Worm (Caenorhabditis elegans) whole organism, L4/young adult: ENCODE data around the gene T23F4.2.

Source experiments
- W03F9.2 ChIP-seq: fragments of 150-350 bp; optimal IDR thresholded peaks from 2 replicates; lab custom pipeline; 2014; ENCODE audit warnings: missing biosample characterization, missing genetic modification characterization
- dao-5 ChIP-seq: sonication (generic microtip); optimal IDR thresholded peaks from 2 replicates; lab custom pipeline; 2016; ENCODE audit warnings: missing genotype, missing genetic modification characterization, moderate library complexity, missing compliant biosample characterization
- him-1 ChIP-seq: sonication (generic microtip); optimal IDR thresholded peaks from 2 replicates; lab custom pipeline; 2016; ENCODE audit warnings: missing genotype, missing genetic modification reagents, missing genetic modification characterization, missing compliant biosample characterization

Gene T23F4.2

DNA sequence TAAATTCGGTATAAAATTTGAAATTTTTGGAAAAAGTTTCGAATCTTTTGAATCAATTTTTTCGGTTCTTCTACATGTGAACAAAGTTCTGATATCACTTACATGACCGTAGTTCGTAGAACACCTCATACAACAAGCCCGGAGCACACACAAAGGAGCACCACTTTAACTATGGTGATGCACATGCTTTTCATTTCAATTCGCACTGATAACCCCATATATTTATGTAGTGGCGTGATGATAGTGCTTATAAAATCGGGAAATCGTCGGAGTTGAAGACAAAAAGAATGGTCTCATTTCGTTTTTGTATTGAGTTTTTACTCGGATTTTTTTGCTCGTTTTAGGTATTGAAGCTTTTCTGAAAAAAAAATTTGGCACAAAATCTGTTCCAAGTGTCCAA lies 22.7 kb upstream of the T23F4.2 start, which contains the start of gene W09B6.4:
Gene W09B6.4, minus strand, starts transcription at position 151 of the 400 bp plus-strand sequence.
- no peak for TF ChIP-seq him-1 (tag; lab: Kevin White, UChicago)

DNA sequence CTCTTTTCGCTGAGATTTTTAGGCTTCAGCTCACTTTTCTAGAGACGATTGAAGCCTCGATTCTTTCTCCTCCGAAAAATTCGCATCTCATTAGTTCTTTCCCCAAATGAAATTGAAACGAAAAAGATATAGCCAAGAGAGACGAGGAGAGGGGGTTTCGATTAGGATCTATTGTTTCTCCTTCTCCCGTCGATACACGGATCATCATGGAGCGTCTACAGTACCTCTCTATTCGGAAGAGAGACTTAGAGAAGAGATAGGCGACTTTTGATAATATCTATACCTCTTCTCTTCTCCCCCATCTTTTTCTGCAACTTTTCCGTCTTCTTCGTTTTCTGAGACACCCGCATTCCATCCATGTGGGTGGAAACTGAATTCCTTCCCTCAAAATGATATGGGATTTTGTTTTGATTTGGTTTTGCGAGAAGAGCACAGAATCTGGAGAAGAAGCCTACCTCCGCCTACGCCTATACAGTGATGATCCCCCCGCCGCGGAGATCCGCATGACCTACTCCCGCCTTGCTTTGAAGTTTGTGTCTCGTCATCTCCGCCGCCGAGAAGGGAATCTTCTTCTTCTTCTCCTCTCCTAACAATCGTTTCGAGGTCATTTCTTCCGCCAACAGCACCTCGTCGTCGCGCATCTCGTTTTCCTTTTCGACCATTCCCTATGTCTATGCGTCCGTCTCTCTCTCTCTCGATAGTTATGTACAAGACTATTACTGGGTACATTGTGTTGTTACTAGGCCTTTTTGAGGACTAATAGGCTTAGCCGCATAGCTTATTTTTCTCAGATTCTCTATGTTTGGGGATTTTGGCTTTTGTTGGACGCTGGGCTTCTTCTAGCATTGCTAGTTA lies 21.4 kb upstream of the T23F4.2 start:
- TF ChIP-seq dao-5 (tag; lab: Kevin White, UChicago), result no peak
- no peak for TF ChIP-seq him-1 (tag; lab: Kevin White, UChicago)
- no peak for TF ChIP-seq W03F9.2 (tag; lab: Kevin White, UChicago)

DNA sequence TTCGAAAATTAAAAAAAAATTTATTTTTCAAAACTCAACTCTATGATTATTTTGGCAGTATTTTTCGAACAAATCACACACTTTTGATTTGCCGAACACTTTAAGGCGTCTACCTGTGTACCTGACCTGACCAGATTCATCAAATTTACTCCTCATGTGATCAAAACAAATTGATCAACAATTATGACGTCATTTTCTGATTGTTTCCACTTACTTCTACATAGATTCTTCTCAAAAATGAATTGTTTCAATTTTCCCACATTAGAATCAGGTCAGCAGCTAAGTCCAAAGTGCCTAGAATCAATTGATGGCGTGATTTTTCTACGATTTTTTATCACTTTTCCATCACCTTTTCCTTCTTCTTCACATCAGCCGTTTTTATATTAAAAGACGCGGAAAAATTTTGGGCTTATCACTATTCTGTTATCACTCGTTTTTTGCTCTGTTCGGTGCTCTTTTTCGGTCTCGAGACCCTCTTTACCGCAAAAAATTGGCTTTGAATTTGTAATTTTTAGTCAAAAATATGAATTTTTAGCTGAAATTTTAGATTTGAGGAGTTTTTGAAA lies 20.1 kb upstream of the T23F4.2 start:
- TF ChIP-seq W03F9.2 (tag; lab: Kevin White, UChicago), result no peak
- no peak for TF ChIP-seq dao-5 (tag; lab: Kevin White, UChicago)
- TF ChIP-seq him-1 (tag; lab: Kevin White, UChicago), result no peak

DNA sequence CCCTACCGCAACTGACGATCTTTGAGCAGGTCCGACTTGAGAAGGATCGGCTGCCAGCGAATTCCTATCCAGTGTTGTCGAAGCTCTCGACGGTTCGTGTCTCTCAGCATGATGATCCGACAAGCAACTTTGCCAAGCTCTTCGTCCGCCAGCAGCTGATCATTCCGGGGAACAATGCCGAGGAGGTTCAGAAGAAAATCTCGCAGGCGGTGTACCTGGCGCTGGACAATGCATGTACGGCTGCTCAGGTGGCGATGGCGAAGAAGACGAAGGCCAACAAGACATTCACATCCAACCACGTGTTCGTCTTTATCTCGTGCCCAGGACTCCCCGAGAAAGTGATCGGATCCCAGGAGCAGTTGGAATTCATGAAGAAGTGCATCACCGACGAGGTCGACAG lies 14.0 kb upstream of the T23F4.2 start:
- TF ChIP-seq dao-5 (tag; lab: Kevin White, UChicago) (no peak), him-1 (tag; lab: Kevin White, UChicago) (no peak), W03F9.2 (tag; lab: Kevin White, UChicago) (no peak)

DNA sequence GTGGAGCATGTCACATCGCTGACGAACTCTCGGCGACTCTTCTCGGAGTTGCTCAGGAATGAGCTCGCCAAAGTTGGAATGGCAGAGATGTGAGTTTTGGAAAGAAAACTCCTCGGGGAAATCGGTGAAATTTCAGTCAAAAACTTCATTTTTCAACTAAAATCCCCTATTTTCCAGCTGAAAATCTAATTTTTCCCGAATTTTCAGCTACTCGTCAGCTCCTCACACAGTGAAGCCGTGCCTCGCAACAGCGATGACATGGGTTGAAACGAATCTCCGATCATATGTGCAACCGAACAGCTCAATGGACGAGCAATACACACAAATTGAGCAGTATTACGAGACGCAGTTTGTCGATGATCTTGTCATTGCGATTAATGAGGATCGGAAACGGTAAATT lies 11.6 kb upstream of the T23F4.2 start:
- no peak for TF ChIP-seq dao-5 (tag; lab: Kevin White, UChicago)
- TF ChIP-seq W03F9.2 (tag; lab: Kevin White, UChicago), result no peak
- no peak for TF ChIP-seq him-1 (tag; lab: Kevin White, UChicago)

DNA sequence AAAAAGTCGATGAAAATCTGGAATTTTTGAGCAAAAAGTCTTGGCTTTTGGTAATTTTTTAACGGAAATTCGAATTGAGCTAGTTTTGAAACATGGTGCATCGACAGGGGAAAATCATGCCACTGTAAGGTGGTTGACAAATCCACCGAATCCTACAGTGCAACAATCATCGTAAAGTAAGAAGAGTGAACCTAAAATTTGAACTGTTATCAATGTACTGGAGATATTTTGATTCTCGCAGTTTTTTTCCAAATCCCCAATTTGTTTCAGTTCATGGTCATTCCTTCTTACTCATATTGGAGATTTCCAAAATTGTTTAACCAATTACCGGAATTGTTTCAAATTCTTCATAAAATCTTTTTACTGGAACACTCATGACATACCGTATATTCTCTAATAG lies 10.6 kb upstream of the T23F4.2 start:
- TF ChIP-seq dao-5 (tag; lab: Kevin White, UChicago) (no peak), him-1 (tag; lab: Kevin White, UChicago) (no peak), W03F9.2 (tag; lab: Kevin White, UChicago) (no peak)

DNA sequence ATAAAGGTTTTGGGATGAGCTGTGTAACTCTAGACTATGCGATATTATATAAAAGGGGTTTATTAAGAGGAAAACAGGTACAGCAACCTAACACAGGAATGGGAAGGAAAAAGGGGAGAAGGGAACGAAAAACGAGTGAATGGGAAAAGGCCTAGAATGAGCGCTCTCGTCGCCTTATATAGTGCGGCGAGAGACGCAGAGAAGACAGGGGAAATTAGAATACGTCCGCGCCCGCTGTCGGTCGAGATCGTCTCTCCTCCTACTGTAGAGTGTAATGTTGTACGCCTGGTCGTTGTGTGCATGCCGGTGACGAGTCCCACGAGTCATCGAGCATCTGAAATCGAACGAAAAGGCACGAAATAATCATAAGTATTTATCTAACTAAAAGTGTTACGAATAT lies 10.1 kb upstream of the T23F4.2 start:
- TF ChIP-seq dao-5 (tag; lab: Kevin White, UChicago), result no peak
- TF ChIP-seq him-1 (tag; lab: Kevin White, UChicago), result no peak
- TF ChIP-seq W03F9.2 (tag; lab: Kevin White, UChicago), result no peak

DNA sequence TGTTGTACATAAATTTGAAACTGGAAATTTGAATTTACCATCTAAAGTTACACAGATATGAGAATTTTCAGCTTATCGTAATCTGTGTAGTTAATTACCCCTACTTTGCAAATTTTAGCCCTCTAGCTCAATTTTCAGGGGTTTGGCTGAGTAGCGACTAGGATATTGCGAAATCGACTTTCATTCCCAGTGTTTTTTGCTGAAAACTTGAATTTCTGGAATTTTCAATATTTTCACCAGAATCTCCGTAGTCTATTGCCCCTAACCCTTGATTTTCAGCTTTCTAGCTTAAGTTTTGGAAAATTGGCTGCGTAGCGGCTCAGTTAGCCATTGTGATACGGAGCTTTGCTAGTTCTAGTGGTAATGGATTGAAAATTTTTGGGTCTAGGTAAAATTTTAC lies 6.2 kb upstream of the T23F4.2 start:
- TF ChIP-seq dao-5 (tag; lab: Kevin White, UChicago) (no peak), him-1 (tag; lab: Kevin White, UChicago) (no peak), W03F9.2 (tag; lab: Kevin White, UChicago) (no peak)

DNA sequence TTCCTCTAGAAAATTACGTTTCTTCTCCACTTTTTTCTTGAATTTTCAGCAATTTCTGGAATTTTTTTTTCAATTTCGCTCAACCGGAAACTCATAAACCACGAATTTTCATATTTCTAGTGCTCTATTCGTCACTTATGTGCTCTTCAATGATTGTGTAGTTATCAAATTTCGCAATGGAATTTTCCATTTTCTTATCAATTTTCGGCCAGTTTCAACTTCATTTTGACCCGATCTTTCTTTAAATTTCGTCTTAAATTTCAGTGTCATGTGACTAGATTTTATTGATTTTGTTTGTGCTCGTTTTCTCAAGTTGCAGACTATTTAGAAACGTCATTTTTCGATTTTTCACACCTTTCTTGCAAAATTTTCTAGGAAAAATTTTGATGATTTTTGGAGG lies 3.7 kb upstream of the T23F4.2 start:
- no peak for TF ChIP-seq dao-5 (tag; lab: Kevin White, UChicago)
- TF ChIP-seq him-1 (tag; lab: Kevin White, UChicago), result no peak
- no peak for TF ChIP-seq W03F9.2 (tag; lab: Kevin White, UChicago)

DNA sequence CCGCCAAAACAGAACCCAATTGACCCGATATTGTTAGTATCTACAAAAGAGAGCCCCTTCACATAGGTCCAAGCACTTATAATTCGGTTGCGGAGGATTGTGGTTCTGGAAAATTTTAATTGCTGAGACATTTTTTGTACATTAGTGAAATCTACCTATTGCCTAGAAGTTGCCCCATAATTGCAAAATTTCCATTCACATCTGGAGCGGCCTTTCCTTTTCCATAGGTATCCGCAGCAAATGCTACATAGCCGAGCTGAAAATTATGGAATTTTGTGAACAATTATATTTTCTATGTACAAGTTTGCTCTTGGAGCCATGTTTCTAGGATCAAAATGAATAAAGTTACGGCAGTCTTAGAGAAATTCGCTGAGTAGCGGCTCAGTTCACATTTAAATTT lies 7.5 kb downstream of the T23F4.2 start:
- TF ChIP-seq dao-5 (tag; lab: Kevin White, UChicago) (no peak), him-1 (tag; lab: Kevin White, UChicago) (no peak), W03F9.2 (tag; lab: Kevin White, UChicago) (no peak)

DNA sequence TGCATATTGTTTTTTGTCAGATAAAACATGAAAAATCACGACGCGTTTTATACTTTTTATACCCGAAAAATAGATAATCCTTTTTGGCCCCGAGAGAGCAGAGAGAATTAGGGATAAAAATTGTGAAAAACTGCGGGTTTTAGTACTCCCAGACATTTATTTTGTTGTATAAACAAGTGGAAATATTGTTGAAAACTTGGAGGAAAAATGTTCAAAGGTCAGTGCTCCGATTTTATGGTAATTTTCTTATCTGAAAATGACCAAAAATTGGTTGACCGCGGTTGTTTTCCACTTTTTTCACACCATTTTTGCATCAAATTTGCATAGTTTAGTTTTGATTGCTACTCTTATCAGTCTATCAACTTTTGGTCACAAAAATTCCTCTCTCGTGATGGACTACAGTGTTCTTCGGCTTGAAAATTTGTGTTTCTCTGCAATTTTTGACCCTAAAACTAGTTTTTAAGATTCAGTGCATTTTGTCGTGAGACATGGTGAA lies 8.8 kb downstream of the T23F4.2 start, which contains the start of gene dlhd-1:
Gene dlhd-1, minus strand, starts transcription at position 51 of the 496 bp plus-strand sequence.
- TF ChIP-seq dao-5 (tag; lab: Kevin White, UChicago) (no peak), him-1 (tag; lab: Kevin White, UChicago) (no peak), W03F9.2 (tag; lab: Kevin White, UChicago) (no peak)

DNA sequence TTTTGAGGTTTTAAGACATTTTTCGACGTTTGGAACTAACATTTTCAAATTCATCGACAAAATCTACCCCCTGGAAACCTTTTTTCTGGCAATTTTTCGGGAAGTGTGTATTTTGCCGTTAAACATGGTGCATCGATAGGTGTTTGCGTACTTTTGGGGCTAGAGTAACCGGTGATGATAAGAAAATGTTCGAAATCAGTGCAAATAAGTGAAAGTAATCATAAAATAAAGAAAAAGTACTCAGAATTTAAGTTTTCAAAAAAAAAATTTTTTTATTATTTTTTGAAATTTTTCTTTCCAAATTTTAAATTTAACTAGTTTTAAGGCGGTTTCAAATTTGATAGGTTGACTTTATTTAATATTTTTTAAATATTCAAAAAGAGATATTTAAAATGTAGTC lies 15.8 kb downstream of the T23F4.2 start, which contains the start of gene nas-27:
Gene nas-27, minus strand, starts transcription at position 101 of the 400 bp plus-strand sequence.
- TF ChIP-seq W03F9.2 (tag; lab: Kevin White, UChicago) (no peak), dao-5 (tag; lab: Kevin White, UChicago) (no peak), him-1 (tag; lab: Kevin White, UChicago) (no peak)

DNA sequence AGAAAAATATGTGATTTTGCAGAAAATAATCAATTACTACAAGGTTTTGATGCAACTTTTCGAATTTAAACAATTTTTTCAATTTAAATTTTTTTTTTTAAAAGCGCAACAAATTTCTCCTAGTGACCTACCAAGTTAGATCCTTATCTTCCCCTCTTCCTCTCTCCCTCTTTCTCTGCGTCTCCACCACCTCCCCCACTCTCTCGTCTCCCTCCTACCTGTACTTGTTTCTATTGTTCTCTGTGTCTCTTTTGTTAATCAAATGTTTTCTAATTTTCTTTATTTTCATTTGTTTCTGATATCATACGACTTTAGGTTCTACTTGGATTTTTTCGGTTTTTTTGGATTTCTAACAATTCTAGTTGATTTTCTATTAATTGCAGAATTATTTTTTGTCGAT lies 24.8 kb downstream of the T23F4.2 start:
- TF ChIP-seq W03F9.2 (tag; lab: Kevin White, UChicago) (no peak), dao-5 (tag; lab: Kevin White, UChicago) (no peak), him-1 (tag; lab: Kevin White, UChicago) (no peak)
